Worm (Caenorhabditis elegans) whole organism, young adult: Measurements from ENCODE around the gene srg-23.

Source experiments
- D2030.7 ChIP-seq: fragments of 200-800 bp; sonication (Bioruptor generic); IDR thresholded peaks from 2 replicates; pipeline ENCODE4 v1.3.6; 2022; ENCODE audit warnings: missing genetic modification reagents, missing genetic modification characterization, missing compliant biosample characterization
- F22D6.2 ChIP-seq: sonication (generic microtip); optimal IDR thresholded peaks from 2 replicates; lab custom pipeline; 2016; ENCODE audit warnings: mild to moderate bottlenecking, missing genetic modification characterization, missing compliant biosample characterization
- F23B12.7 ChIP-seq: sonication (generic microtip); optimal IDR thresholded peaks from 2 replicates; lab custom pipeline; 2017; ENCODE audit warnings: missing genetic modification characterization, mild to moderate bottlenecking, missing compliant biosample characterization, antibody characterized with exemption, moderate library complexity; ENCODE audit not compliant: insufficient read depth
- F33H1.4 ChIP-seq: fragments of 200-800 bp; sonication (Bioruptor generic); IDR thresholded peaks from 2 replicates; pipeline ENCODE4 v1.3.6; 2022; ENCODE audit warnings: missing genetic modification reagents, missing genetic modification characterization, missing compliant biosample characterization
- F39B2.1 ChIP-seq: fragments of 200-800 bp; sonication (Bioruptor generic); IDR thresholded peaks from 2 replicates; pipeline ENCODE4 v1.3.6; 2022; ENCODE audit warnings: missing genetic modification reagents, missing genetic modification characterization, missing compliant biosample characterization
- T07F8.4 ChIP-seq: sonication (generic microtip); optimal IDR thresholded peaks from 2 replicates; lab custom pipeline; 2016; ENCODE audit warnings: mild to moderate bottlenecking, missing genetic modification characterization, moderate library complexity, missing compliant biosample characterization
- Y53F4B.3 ChIP-seq: fragments of 200-800 bp; sonication (Bioruptor generic); IDR thresholded peaks from 2 replicates; pipeline ENCODE4 v1.3.6; 2022; ENCODE audit warnings: missing genetic modification reagents, missing genetic modification characterization, missing compliant biosample characterization
- ZK185.1 ChIP-seq: sonication (generic microtip); optimal IDR thresholded peaks from 2 replicates; lab custom pipeline; 2016; ENCODE audit warnings: mild to moderate bottlenecking, missing genetic modification characterization, missing compliant biosample characterization; ENCODE audit not compliant: poor library complexity, severe bottlenecking
- athp-1 ChIP-seq: sonication (generic microtip); optimal IDR thresholded peaks from 2 replicates; lab custom pipeline; 2017; ENCODE audit warnings: mild to moderate bottlenecking, missing genetic modification characterization, missing compliant biosample characterization
- attf-6 ChIP-seq: fragments of 200-800 bp; sonication (Bioruptor generic); IDR thresholded peaks from 2 replicates; pipeline ENCODE4 v1.3.6; 2022; ENCODE audit warnings: missing genetic modification reagents, missing genetic modification characterization, missing compliant biosample characterization
- bed-2 ChIP-seq: fragments of 200-800 bp; sonication (Bioruptor generic); IDR thresholded peaks from 2 replicates; pipeline ENCODE4 v1.3.6; 2022; ENCODE audit warnings: missing genetic modification reagents, missing genetic modification characterization, missing compliant biosample characterization
- ceh-58 ChIP-seq: fragments of 200-800 bp; sonication (Bioruptor generic); IDR thresholded peaks from 2 replicates; pipeline ENCODE4 v1.3.6; 2022; ENCODE audit warnings: missing genetic modification characterization, missing compliant biosample characterization
- ceh-91 ChIP-seq: fragments of 200-800 bp; sonication (Bioruptor generic); IDR thresholded peaks from 2 replicates; pipeline ENCODE4 v1.3.6; 2022; ENCODE audit warnings: missing genetic modification reagents, missing genetic modification characterization, missing compliant biosample characterization
- chd-7 ChIP-seq: sonication (generic microtip); optimal IDR thresholded peaks from 2 replicates; lab custom pipeline; 2016; ENCODE audit warnings: mild to moderate bottlenecking, missing genetic modification characterization, moderate library complexity, missing compliant biosample characterization
- hlh-26 ChIP-seq: fragments of 200-800 bp; sonication (Bioruptor generic); conservative IDR thresholded peaks from 2 replicates; pipeline ENCODE4 v1.3.6; 2022; ENCODE audit warnings: missing genetic modification reagents, missing genetic modification characterization, missing compliant biosample characterization
- hsf-1 ChIP-seq: fragments of 200-800 bp; sonication (Bioruptor generic); IDR thresholded peaks from 2 replicates; pipeline ENCODE4 v1.3.6; 2022; ENCODE audit warnings: missing genetic modification reagents, missing genetic modification characterization, missing compliant biosample characterization
- lin-54 ChIP-seq: fragments of 200-800 bp; sonication (Bioruptor generic); optimal IDR thresholded peaks from 2 replicates; lab custom pipeline; 2018; ENCODE audit warnings: mild to moderate bottlenecking, missing genetic modification characterization, missing compliant biosample characterization
- lsl-1 ChIP-seq: fragments of 200-800 bp; sonication (Bioruptor generic); optimal IDR thresholded peaks from 2 replicates; lab custom pipeline; 2018; ENCODE audit warnings: mild to moderate bottlenecking, missing genetic modification characterization, moderate library complexity, missing compliant biosample characterization
- lsy-27 ChIP-seq: sonication (generic microtip); optimal IDR thresholded peaks from 2 replicates; lab custom pipeline; 2017; ENCODE audit warnings: missing genetic modification characterization, mild to moderate bottlenecking, missing compliant biosample characterization, antibody characterized with exemption, missing genotype, borderline replicate concordance; ENCODE audit not compliant: insufficient read depth
- madf-3 ChIP-seq: fragments of 200-800 bp; sonication (Bioruptor generic); IDR thresholded peaks from 2 replicates; pipeline ENCODE4 v1.3.6; 2022; ENCODE audit warnings: missing genetic modification reagents, missing genetic modification characterization, missing compliant biosample characterization
- madf-6 ChIP-seq: fragments of 200-800 bp; sonication (Bioruptor generic); IDR thresholded peaks from 2 replicates; pipeline ENCODE4 v1.3.6; 2022; ENCODE audit warnings: missing genetic modification reagents, missing genetic modification characterization, missing compliant biosample characterization
- madf-8 ChIP-seq: fragments of 200-800 bp; sonication (Bioruptor generic); conservative IDR thresholded peaks from 2 replicates; pipeline ENCODE4 v1.3.6; 2022; ENCODE audit warnings: missing genetic modification reagents, missing genetic modification characterization, missing compliant biosample characterization
- mxl-1 ChIP-seq: sonication (generic microtip); optimal IDR thresholded peaks from 2 replicates; lab custom pipeline; 2016; ENCODE audit warnings: missing genetic modification characterization, missing compliant biosample characterization
- nhr-120 ChIP-seq: fragments of 200-800 bp; sonication (Bioruptor generic); IDR thresholded peaks from 2 replicates; pipeline ENCODE4 v1.3.6; 2022; ENCODE audit warnings: missing genetic modification characterization, missing compliant biosample characterization
- nhr-90 ChIP-seq: sonication (generic microtip); optimal IDR thresholded peaks from 2 replicates; lab custom pipeline; 2016; ENCODE audit warnings: missing genotype, mild to moderate bottlenecking, missing genetic modification characterization, missing compliant biosample characterization
- rec-8 ChIP-seq, 2 experiments: sonication (generic microtip); optimal IDR thresholded peaks; 2 replicates each; lab custom pipeline; 2016; ENCODE audit warnings: mild to moderate bottlenecking in 2 of 2, missing genetic modification characterization in 2 of 2, missing genetic modification reagents in 2 of 2, missing genotype in 2 of 2, missing biosample characterization in 1 of 2, missing compliant biosample characterization in 1 of 2, moderate library complexity in 1 of 2
- tlf-1 ChIP-seq: fragments of 200-800 bp; sonication (Bioruptor generic); optimal IDR thresholded peaks from 2 replicates; lab custom pipeline; 2018; ENCODE audit warnings: mild to moderate bottlenecking, missing genetic modification characterization, missing compliant biosample characterization
- unc-130 ChIP-seq: sonication (generic microtip); optimal IDR thresholded peaks from 2 replicates; lab custom pipeline; 2016; ENCODE audit warnings: missing genetic modification reagents, missing genetic modification characterization, missing compliant biosample characterization
- zfh-2 ChIP-seq: fragments of 200-800 bp; sonication (Bioruptor generic); conservative IDR thresholded peaks from 2 replicates; pipeline ENCODE4 v1.3.6; 2022; ENCODE audit warnings: missing genetic modification reagents, missing genetic modification characterization, missing compliant biosample characterization
- zim-3 ChIP-seq: sonication (generic microtip); optimal IDR thresholded peaks from 2 replicates; lab custom pipeline; 2017; ENCODE audit warnings: mild to moderate bottlenecking, missing genetic modification characterization, moderate library complexity, missing compliant biosample characterization
- ztf-28 ChIP-seq: fragments of 200-800 bp; sonication (Bioruptor generic); IDR thresholded peaks from 2 replicates; pipeline ENCODE4 v1.3.6; 2022; ENCODE audit warnings: missing genetic modification reagents, missing genetic modification characterization, missing compliant biosample characterization
- ztf-3 ChIP-seq: fragments of 200-800 bp; sonication (Bioruptor generic); optimal IDR thresholded peaks from 2 replicates; lab custom pipeline; 2018; ENCODE audit warnings: mild to moderate bottlenecking, missing genetic modification characterization, missing compliant biosample characterization

srg-23 gene

DNA sequence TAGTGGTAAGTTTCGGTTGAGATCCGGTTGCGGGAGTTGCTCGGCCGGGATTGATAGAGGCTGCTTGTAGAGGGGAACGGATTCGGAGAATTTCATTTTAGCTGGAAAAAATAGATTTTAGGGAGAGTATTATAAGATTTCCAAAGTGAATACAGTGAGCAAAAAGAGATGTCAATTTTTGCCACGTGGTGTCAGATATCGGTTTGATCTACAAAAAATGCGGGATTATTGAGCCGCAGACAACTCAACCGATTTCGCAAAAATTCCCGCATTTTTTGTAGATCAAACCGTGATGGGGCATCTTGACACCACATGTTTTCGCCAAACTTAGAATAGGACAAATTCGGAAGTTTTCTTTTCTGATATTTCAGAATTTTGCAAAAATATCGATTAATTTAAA lies 41.7 kb downstream of the srg-23 start, which contains the start of gene lido-13:
Gene lido-13 (minus strand): TSS at position 101 of the 400 bp plus-strand sequence.
- TF ChIP-seq madf-6 (peak; percentile 38; the same call in 1 of the 2 replicates), tlf-1 (GFP tag; lab: Kevin White, UChicago) (no peak), madf-8 (GFP tag; lab: Robert Waterston, UW) (no peak)

DNA sequence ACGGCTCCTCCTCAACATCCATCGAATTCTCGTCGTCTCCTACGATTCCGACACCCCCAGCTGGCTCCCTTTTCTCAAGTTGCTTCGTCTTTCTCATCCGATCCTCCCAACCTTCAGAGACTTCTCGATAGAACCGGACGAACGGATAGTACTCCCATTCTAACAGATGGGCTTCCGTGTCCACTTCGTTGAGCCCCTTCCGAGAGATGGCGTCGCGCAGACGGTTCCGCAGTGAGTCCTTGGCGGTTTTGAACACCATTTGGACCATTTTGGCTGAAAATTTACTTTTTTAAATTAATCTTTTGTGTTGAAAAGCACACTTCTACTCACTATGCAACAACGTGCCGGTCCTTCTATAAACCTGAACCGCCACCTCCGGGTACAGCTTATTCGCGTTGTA lies 42.3 kb downstream of the srg-23 start:
- no peak for TF ChIP-seq lin-54
- no peak for TF ChIP-seq ztf-28 (GFP tag; lab: Robert Waterston, UW)
- no peak for TF ChIP-seq bed-2 (GFP tag; lab: Robert Waterston, UW)
- TF ChIP-seq lsy-27 (tag; lab: Kevin White, UChicago), result no peak
- no peak for TF ChIP-seq madf-8 (GFP tag; lab: Robert Waterston, UW)

DNA sequence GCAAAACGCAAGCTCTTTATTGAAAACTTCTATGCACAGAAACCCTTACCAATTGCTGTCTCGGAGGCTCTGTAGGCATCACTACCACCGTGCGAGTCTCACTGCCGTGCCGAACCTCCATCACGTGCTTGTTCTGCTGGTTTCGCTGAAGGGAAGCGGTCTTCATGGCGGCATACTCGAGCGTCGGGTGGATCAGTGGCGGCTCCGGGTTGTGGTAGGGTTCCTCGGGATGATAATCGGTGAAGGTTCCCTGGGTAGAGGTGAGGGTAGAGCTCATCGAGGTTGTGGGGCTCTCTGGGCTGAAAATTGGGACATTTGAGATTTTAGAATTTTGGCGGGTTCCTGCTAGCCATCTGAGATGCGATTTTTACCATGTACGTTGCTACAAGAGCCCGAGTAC lies 43.1 kb downstream of the srg-23 start:
- peak; percentile 55; the same call in 1 of the 2 replicates for TF ChIP-seq zfh-2 (GFP tag; lab: Robert Waterston, UW)
- no peak for TF ChIP-seq tlf-1 (GFP tag; lab: Kevin White, UChicago)

DNA sequence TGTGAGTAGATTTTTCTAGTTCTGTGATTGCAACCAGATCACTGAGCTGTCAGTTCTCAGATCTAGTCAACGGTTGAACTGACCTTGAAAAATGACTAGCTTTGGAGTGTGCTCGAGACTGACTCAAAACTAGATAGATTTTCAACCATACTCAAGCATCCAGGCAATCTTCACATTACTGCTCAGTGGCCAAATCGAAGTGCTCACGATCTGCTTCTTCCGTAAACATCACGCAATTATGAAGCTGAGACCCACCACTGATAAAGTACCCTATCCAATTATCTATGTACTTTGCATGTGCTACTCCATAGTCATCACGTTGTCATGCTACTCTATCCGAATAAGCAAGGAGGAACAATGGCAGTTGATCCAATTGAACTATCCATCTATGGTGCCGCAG lies 44.6 kb downstream of the srg-23 start:
- TF ChIP-seq nhr-120, result no peak
- no peak for TF ChIP-seq D2030.7
- TF ChIP-seq unc-130, result no peak
- TF ChIP-seq madf-8 (GFP tag; lab: Robert Waterston, UW), result no peak
- TF ChIP-seq ZK185.1 (tag; lab: Kevin White, UChicago), result no peak
- TF ChIP-seq mxl-1 (tag; lab: Kevin White, UChicago), result no peak
- TF ChIP-seq athp-1, result no peak
- TF ChIP-seq Y53F4B.3 (GFP tag; lab: Robert Waterston, UW), result no peak
- no peak for TF ChIP-seq zim-3

DNA sequence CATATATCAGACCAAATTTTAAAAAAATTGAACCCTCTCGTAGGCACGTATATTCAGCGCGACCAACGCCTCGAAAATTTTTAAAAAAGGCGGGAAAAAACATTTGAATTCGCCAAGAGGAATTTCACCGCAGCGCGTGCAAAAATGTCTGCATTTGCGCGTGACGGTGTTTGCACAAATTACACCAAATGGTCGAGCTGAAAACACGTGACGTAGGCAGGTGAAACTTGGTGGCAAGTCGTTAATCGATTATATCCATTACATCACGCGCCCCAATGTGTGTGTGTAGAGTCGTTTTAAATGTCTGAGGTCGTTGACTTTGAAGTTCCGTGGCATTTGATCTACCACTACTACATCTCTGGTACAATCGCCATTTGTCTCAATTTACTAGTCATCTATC lies 45.3 kb downstream of the srg-23 start, which contains the start of gene sri-31:
Gene sri-31 (plus strand): TSS at position 301 of the 400 bp plus-strand sequence.
- TF ChIP-seq T07F8.4 (tag; lab: Kevin White, UChicago), result no peak
- TF ChIP-seq ztf-3 (GFP tag; lab: Kevin White, UChicago), result no peak
- no peak for TF ChIP-seq ceh-91 (GFP tag; lab: Robert Waterston, UW)
- no peak for TF ChIP-seq hlh-26
- TF ChIP-seq attf-6 (GFP tag; lab: Robert Waterston, UW), result no peak
- TF ChIP-seq F39B2.1 (GFP tag; lab: Robert Waterston, UW), result no peak
- no peak for TF ChIP-seq F22D6.2 (tag; lab: Kevin White, UChicago)
- TF ChIP-seq madf-3, result no peak
- TF ChIP-seq F33H1.4, result no peak
- TF ChIP-seq ceh-58 (GFP tag; lab: Robert Waterston, UW), result no peak
- no peak for TF ChIP-seq chd-7
- TF ChIP-seq rec-8 (tag; optimal IDR thresholded peaks at IDR 0.05; lab: Kevin White, UChicago), result no peak
- TF ChIP-seq nhr-120, result no peak
- TF ChIP-seq nhr-90, result no peak
- no peak for TF ChIP-seq lsl-1 (GFP tag; lab: Kevin White, UChicago)
- no peak for TF ChIP-seq F23B12.7

DNA sequence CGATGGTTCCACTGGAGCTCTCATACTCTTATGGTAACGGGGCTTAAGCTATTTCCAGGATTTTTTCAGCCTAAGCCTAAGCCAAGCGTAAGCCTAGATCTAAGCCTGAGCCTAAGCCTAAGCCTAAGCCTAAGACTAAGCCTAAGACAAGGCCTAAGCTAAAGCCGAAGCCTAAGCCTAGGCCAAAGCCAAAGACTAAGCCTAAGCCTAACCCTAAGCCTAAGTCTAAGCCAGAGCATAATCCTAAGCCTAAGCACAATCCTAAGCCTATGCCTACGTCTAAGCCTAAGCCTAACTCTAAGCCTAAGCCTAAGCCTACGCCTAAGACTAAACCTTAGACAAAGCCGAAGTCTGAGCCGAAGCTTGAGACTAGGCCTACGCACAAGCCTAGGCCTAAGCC lies 47.0 kb downstream of the srg-23 start:
- TF ChIP-seq madf-6, result peak; percentile 24; the same call in 1 of the 2 replicates
- 0 out of 2 replicates have a peak, but pooled peaks have one; percentile 39 for TF ChIP-seq hsf-1 (GFP tag; lab: Robert Waterston, UW)
- TF ChIP-seq F33H1.4, result no peak
